Worm (Caenorhabditis elegans) whole organism, L3 larva: ENCODE data around the gene bath-9.

ENCODE experiments used
- ZK546.5 ChIP-seq: sonication (generic microtip); optimal IDR thresholded peaks from 2 replicates; lab custom pipeline; 2017; ENCODE audit warnings: missing biosample characterization, missing genetic modification characterization
- aly-2 ChIP-seq: fragments of 150-350 bp; optimal IDR thresholded peaks from 2 replicates; lab custom pipeline; 2014; ENCODE audit warnings: missing biosample characterization, missing genetic modification characterization
- ama-1 ChIP-seq: fragments of 150-350 bp; optimal IDR thresholded peaks from 2 replicates; lab custom pipeline; 2018
- ceh-16 ChIP-seq: sonication (generic microtip); optimal IDR thresholded peaks from 2 replicates; lab custom pipeline; 2017; ENCODE audit warnings: missing biosample characterization, missing genetic modification characterization
- ceh-28 ChIP-seq: fragments of 150-350 bp; optimal IDR thresholded peaks from 2 replicates; lab custom pipeline; 2014; ENCODE audit warnings: missing biosample characterization, missing genetic modification reagents, missing genetic modification characterization
- ceh-82 ChIP-seq: fragments of 150-350 bp; optimal IDR thresholded peaks from 2 replicates; lab custom pipeline; 2014; ENCODE audit warnings: missing biosample characterization, missing genetic modification characterization
- egl-27 ChIP-seq: sonication (generic microtip); optimal IDR thresholded peaks from 4 replicates; lab custom pipeline; 2017; ENCODE audit warnings: missing biosample characterization, missing genetic modification reagents, missing genetic modification characterization
- egl-5 ChIP-seq: fragments of 150-350 bp; optimal IDR thresholded peaks from 2 replicates; lab custom pipeline; 2017; ENCODE audit warnings: missing biosample characterization, missing genetic modification reagents, missing genetic modification characterization, inconsistent platforms
- elt-1 ChIP-seq: fragments of 150-350 bp; optimal IDR thresholded peaks from 2 replicates; lab custom pipeline; 2014; ENCODE audit warnings: missing biosample characterization, missing genetic modification characterization
- elt-2 ChIP-seq: sonication (generic microtip); optimal IDR thresholded peaks from 2 replicates; lab custom pipeline; 2016; ENCODE audit warnings: missing genetic modification reagents, mild to moderate bottlenecking, missing genetic modification characterization, missing compliant biosample characterization
- elt-3 ChIP-seq, 3 experiments: fragments of 150-350 bp in 1 of 3; sonication (generic microtip) in 2 of 3; optimal IDR thresholded peaks; 2 replicates in 2 of 3; 4 replicates in 1 of 3; lab custom pipeline; 2014 to 2017; ENCODE audit warnings: missing biosample characterization in 3 of 3, missing genetic modification characterization in 3 of 3
- eor-1 ChIP-seq, 2 experiments: fragments of 150-350 bp; optimal IDR thresholded peaks; 2 replicates each; lab custom pipeline; 2014 to 2018; ENCODE audit warnings: missing biosample characterization in 2 of 2, missing genetic modification characterization in 2 of 2
- fkh-10 ChIP-seq: sonication (generic microtip); optimal IDR thresholded peaks from 2 replicates; lab custom pipeline; 2017; ENCODE audit warnings: missing biosample characterization, missing genetic modification reagents, missing genetic modification characterization
- fkh-2 ChIP-seq: fragments of 150-350 bp; optimal IDR thresholded peaks from 2 replicates; lab custom pipeline; 2014; ENCODE audit warnings: missing biosample characterization, missing genetic modification reagents, missing genetic modification characterization
- fos-1 ChIP-seq: fragments of 150-350 bp; optimal IDR thresholded peaks from 2 replicates; lab custom pipeline; 2014; ENCODE audit warnings: missing biosample characterization, missing genetic modification characterization
- hmg-11 ChIP-seq: sonication (generic microtip); optimal IDR thresholded peaks from 2 replicates; lab custom pipeline; 2016; ENCODE audit warnings: missing genetic modification characterization, missing compliant biosample characterization
- jun-1 ChIP-seq: fragments of 150-350 bp; optimal IDR thresholded peaks from 2 replicates; lab custom pipeline; 2014; ENCODE audit warnings: missing biosample characterization, missing genetic modification reagents, missing genetic modification characterization
- lin-39 ChIP-seq: fragments of 150-350 bp; optimal IDR thresholded peaks from 2 replicates; lab custom pipeline; 2018; ENCODE audit warnings: missing biosample characterization, missing genetic modification reagents, missing genetic modification characterization
- lsy-12 ChIP-seq: sonication (generic microtip); optimal IDR thresholded peaks from 2 replicates; lab custom pipeline; 2016; ENCODE audit warnings: mild to moderate bottlenecking, missing genetic modification characterization, missing compliant biosample characterization
- mml-1 ChIP-seq: fragments of 150-350 bp; sonication (generic microtip); optimal IDR thresholded peaks from 3 replicates; lab custom pipeline; 2014; ENCODE audit warnings: missing biosample characterization, missing genetic modification characterization
- nhr-23 ChIP-seq: fragments of 150-350 bp; optimal IDR thresholded peaks from 2 replicates; lab custom pipeline; 2014; ENCODE audit warnings: missing biosample characterization, missing genetic modification reagents, missing genetic modification characterization
- nhr-237 ChIP-seq: fragments of 150-350 bp; optimal IDR thresholded peaks from 2 replicates; lab custom pipeline; 2014; ENCODE audit warnings: missing biosample characterization, missing genetic modification characterization
- nhr-25 ChIP-seq: sonication (generic microtip); optimal IDR thresholded peaks from 2 replicates; lab custom pipeline; 2017; ENCODE audit warnings: missing biosample characterization, missing genetic modification characterization
- nhr-43 ChIP-seq: sonication (generic microtip); optimal IDR thresholded peaks from 2 replicates; lab custom pipeline; 2016; ENCODE audit warnings: mild to moderate bottlenecking, missing genetic modification characterization, missing compliant biosample characterization; ENCODE audit not compliant: poor library complexity, severe bottlenecking
- nhr-67 ChIP-seq: fragments of 150-350 bp; optimal IDR thresholded peaks from 2 replicates; lab custom pipeline; 2014; ENCODE audit warnings: missing biosample characterization, missing genetic modification characterization
- nhr-76 ChIP-seq: fragments of 150-350 bp; sonication (generic microtip); optimal IDR thresholded peaks from 5 replicates; lab custom pipeline; 2014; ENCODE audit warnings: missing biosample characterization, missing genetic modification characterization
- pha-4 ChIP-seq: fragments of 150-350 bp; optimal IDR thresholded peaks from 2 replicates; lab custom pipeline; 2014; ENCODE audit warnings: missing biosample characterization, missing genetic modification reagents, missing genetic modification characterization
- pqm-1 ChIP-seq: fragments of 150-350 bp; optimal IDR thresholded peaks from 2 replicates; lab custom pipeline; 2017; ENCODE audit warnings: missing biosample characterization, missing genetic modification characterization, inconsistent platforms
- sea-2 ChIP-seq: fragments of 150-350 bp; sonication (generic microtip); optimal IDR thresholded peaks from 4 replicates; lab custom pipeline; 2014; ENCODE audit warnings: missing biosample characterization, missing genetic modification reagents, missing genetic modification characterization
- unc-39 ChIP-seq: sonication (generic microtip); optimal IDR thresholded peaks from 4 replicates; lab custom pipeline; 2017; ENCODE audit warnings: missing biosample characterization, missing genetic modification characterization
- zag-1 ChIP-seq: fragments of 150-350 bp; optimal IDR thresholded peaks from 2 replicates; lab custom pipeline; 2014; ENCODE audit warnings: missing biosample characterization, missing genetic modification characterization
- ztf-11 ChIP-seq: fragments of 150-350 bp; optimal IDR thresholded peaks from 2 replicates; lab custom pipeline; 2014; ENCODE audit warnings: missing biosample characterization, missing genetic modification characterization
- ztf-4 ChIP-seq: fragments of 150-350 bp; optimal IDR thresholded peaks from 2 replicates; lab custom pipeline; 2014; ENCODE audit warnings: missing biosample characterization, missing genetic modification characterization

Gene bath-9

ce11 chrII:3399212-3399611 is 22.3 kb downstream of the bath-9 start, which contains the start of gene nep-9:
Gene nep-9 (minus strand): TSS chrII:3399312.
- no peak for TF ChIP-seq nhr-76 (tag; lab: Kevin White, UChicago)
- no peak for TF ChIP-seq elt-1 (tag; lab: Kevin White, UChicago)
- no peak for TF ChIP-seq ceh-82
- TF ChIP-seq elt-2 (tag; lab: Kevin White, UChicago): no peak
- no peak for TF ChIP-seq lsy-12
- no peak for TF ChIP-seq ztf-11 (tag; lab: Kevin White, UChicago)
- TF ChIP-seq ama-1 (lab: Kevin White, UChicago): no peak
- no peak for TF ChIP-seq egl-5 (tag; lab: Kevin White, UChicago)
- TF ChIP-seq ztf-4 (tag; lab: Kevin White, UChicago): no peak
- no peak for TF ChIP-seq ceh-16 (tag; lab: Kevin White, UChicago)
- TF ChIP-seq ceh-28 (tag; lab: Kevin White, UChicago): no peak
- no peak for TF ChIP-seq zag-1 (tag; lab: Kevin White, UChicago)
- TF ChIP-seq nhr-43 (tag; lab: Kevin White, UChicago): no peak

- TF ChIP-seq ceh-28 (tag; lab: Kevin White, UChicago): no peak
- TF ChIP-seq nhr-23 (tag; lab: Kevin White, UChicago): no peak
Observed at ce11 chrII:3402854-3403253, 26.0 kb downstream of the bath-9 start, which contains the start of gene nep-10. Gene nep-10 (minus strand): TSS chrII:3402954.

ce11 chrII:3403535-3403934 is 26.6 kb downstream of the bath-9 start, which contains the start of gene nep-8:
Gene nep-8 (plus strand): TSS chrII:3403835.
- TF ChIP-seq lin-39 (tag; lab: Kevin White, UChicago) (no peak), pqm-1 (tag; lab: Kevin White, UChicago) (no peak), fkh-10 (no peak), egl-27 (tag; lab: Kevin White, UChicago) (no peak), pha-4 (tag; lab: Kevin White, UChicago) (no peak), nhr-237 (tag; lab: Kevin White, UChicago) (no peak), nhr-25 (no peak), eor-1 (tag; optimal IDR thresholded peaks at IDR 0.05; lab: Kevin White, UChicago) (no peak), ceh-28 (tag; lab: Kevin White, UChicago) (no peak), nhr-43 (tag; lab: Kevin White, UChicago) (no peak), fos-1 (tag; lab: Kevin White, UChicago) (no peak), nhr-67 (no peak), elt-3 (tag; optimal IDR thresholded peaks at IDR 0.05; lab: Kevin White, UChicago) (no peak), sea-2 (no peak)

ce11 chrII:3414383-3414910 is 37.6 kb downstream of the bath-9 start, which contains the start of the genes F18A12.7 and F18A12.2:
Gene F18A12.7 (minus strand): TSS chrII:3414483.
Gene F18A12.2 (plus strand): TSS chrII:3414860.
- TF ChIP-seq unc-39 (tag; lab: Kevin White, UChicago) (no peak), aly-2 (tag; lab: Kevin White, UChicago) (no peak), zag-1 (tag; lab: Kevin White, UChicago) (no peak), ztf-4 (tag; lab: Kevin White, UChicago) (no peak), ZK546.5 (no peak), hmg-11 (tag; lab: Kevin White, UChicago) (no peak), eor-1 (tag; optimal IDR thresholded peaks at IDR 0.05; lab: Kevin White, UChicago) (no peak), ceh-82 (no peak), pha-4 (tag; lab: Kevin White, UChicago) (no peak)

ce11 chrII:3416528-3416927 is 39.6 kb downstream of the bath-9 start, which contains the start of gene nep-6:
Gene nep-6 (plus strand): TSS chrII:3416828.
- TF ChIP-seq ceh-28 (tag; lab: Kevin White, UChicago) (no peak), fkh-2 (tag; lab: Kevin White, UChicago) (no peak), elt-2 (tag; lab: Kevin White, UChicago) (no peak), mml-1 (no peak), ztf-11 (tag; lab: Kevin White, UChicago) (no peak), nhr-23 (tag; lab: Kevin White, UChicago) (no peak), fkh-10 (no peak), hmg-11 (tag; lab: Kevin White, UChicago) (no peak), jun-1 (no peak)
